Worm (Caenorhabditis elegans) whole organism, mixed stage, embryonic: ENCODE data around the gene pqn-82.

Experiments
- bed-3 ChIP-seq: fragments of 200-800 bp; sonication (Bioruptor generic); optimal IDR thresholded peaks from 3 replicates; lab custom pipeline; 2018; ENCODE audit warnings: mild to moderate bottlenecking, missing genetic modification characterization, moderate library complexity, missing compliant biosample characterization
- blmp-1 ChIP-seq: fragments of 150-350 bp; optimal IDR thresholded peaks from 2 replicates; lab custom pipeline; 2014; ENCODE audit warnings: missing biosample characterization, missing genetic modification characterization
- ceh-39 ChIP-seq: fragments of 150-350 bp; optimal IDR thresholded peaks from 2 replicates; lab custom pipeline; 2014; ENCODE audit warnings: missing biosample characterization, missing genetic modification characterization
- ceh-43 ChIP-seq: fragments of 200-800 bp; sonication (Bioruptor generic); optimal IDR thresholded peaks from 2 replicates; lab custom pipeline; 2018; ENCODE audit warnings: mild to moderate bottlenecking, missing genetic modification characterization, moderate library complexity, missing compliant biosample characterization
- ceh-83 ChIP-seq: fragments of 200-800 bp; sonication (Bioruptor generic); optimal IDR thresholded peaks from 2 replicates; lab custom pipeline; 2018; ENCODE audit warnings: mild to moderate bottlenecking, missing genetic modification characterization, missing compliant biosample characterization
- ces-1 ChIP-seq: fragments of 150-350 bp; optimal IDR thresholded peaks from 2 replicates; lab custom pipeline; 2014; ENCODE audit warnings: missing biosample characterization, missing genetic modification reagents, missing genetic modification characterization
- cnd-1 ChIP-seq: fragments of 200-800 bp; sonication (Bioruptor generic); optimal IDR thresholded peaks from 2 replicates; lab custom pipeline; 2018; ENCODE audit warnings: mild to moderate bottlenecking, missing genetic modification characterization, missing compliant biosample characterization
- elt-1 ChIP-seq: sonication (generic microtip); optimal IDR thresholded peaks from 2 replicates; lab custom pipeline; 2017; ENCODE audit warnings: missing genetic modification characterization, mild to moderate bottlenecking, missing compliant biosample characterization, antibody characterized with exemption, moderate library complexity, borderline replicate concordance; ENCODE audit not compliant: insufficient read depth
- flh-1 ChIP-seq: fragments of 200-800 bp; sonication (Bioruptor generic); optimal IDR thresholded peaks from 2 replicates; lab custom pipeline; 2018; ENCODE audit warnings: mild to moderate bottlenecking, missing genetic modification characterization, moderate library complexity, missing compliant biosample characterization
- lin-13 ChIP-seq: fragments of 150-350 bp; optimal IDR thresholded peaks from 2 replicates; lab custom pipeline; 2014; ENCODE audit warnings: missing biosample characterization, missing genetic modification characterization
- lin-32 ChIP-seq: fragments of 200-800 bp; sonication (Bioruptor generic); optimal IDR thresholded peaks from 2 replicates; lab custom pipeline; 2018; ENCODE audit warnings: mild to moderate bottlenecking, missing genetic modification characterization, missing compliant biosample characterization
- lsy-2 ChIP-seq: fragments of 150-350 bp; optimal IDR thresholded peaks from 2 replicates; lab custom pipeline; 2014; ENCODE audit warnings: missing biosample characterization, missing genetic modification characterization
- mep-1 ChIP-seq: fragments of 150-350 bp; optimal IDR thresholded peaks from 2 replicates; lab custom pipeline; 2017; ENCODE audit warnings: missing biosample characterization, missing genetic modification reagents, missing genetic modification characterization, inconsistent platforms
- mls-2 ChIP-seq: sonication (generic microtip); optimal IDR thresholded peaks from 2 replicates; lab custom pipeline; 2016; ENCODE audit warnings: mild to moderate bottlenecking, missing genetic modification characterization, moderate library complexity, missing compliant biosample characterization
- nhr-12 ChIP-seq: fragments of 150-350 bp; optimal IDR thresholded peaks from 2 replicates; lab custom pipeline; 2014; ENCODE audit warnings: missing biosample characterization, missing genetic modification characterization
- nhr-2 ChIP-seq: fragments of 150-350 bp; optimal IDR thresholded peaks from 2 replicates; lab custom pipeline; 2014; ENCODE audit warnings: missing biosample characterization, missing genetic modification characterization
- nhr-28 ChIP-seq: fragments of 150-350 bp; optimal IDR thresholded peaks from 2 replicates; lab custom pipeline; 2014; ENCODE audit warnings: missing biosample characterization, missing genetic modification characterization
- nhr-76 ChIP-seq: sonication (generic microtip); optimal IDR thresholded peaks from 2 replicates; lab custom pipeline; 2017; ENCODE audit warnings: missing biosample characterization, missing genetic modification characterization
- pha-4 ChIP-seq: fragments of 150-350 bp; optimal IDR thresholded peaks from 2 replicates; lab custom pipeline; 2018; ENCODE audit warnings: missing biosample characterization, missing genetic modification reagents, missing genetic modification characterization
- sem-2 ChIP-seq: fragments of 200-800 bp; sonication (Bioruptor generic); optimal IDR thresholded peaks from 2 replicates; lab custom pipeline; 2018; ENCODE audit warnings: mild to moderate bottlenecking, missing genetic modification characterization, missing compliant biosample characterization
- snpc-4 ChIP-seq: fragments of 150-350 bp; optimal IDR thresholded peaks from 2 replicates; lab custom pipeline; 2014; ENCODE audit warnings: missing biosample characterization, missing genetic modification characterization
- sptf-1 ChIP-seq: sonication (generic microtip); optimal IDR thresholded peaks from 2 replicates; lab custom pipeline; 2017; ENCODE audit warnings: mild to moderate bottlenecking, missing genetic modification characterization, moderate library complexity, missing compliant biosample characterization
- tbx-8 ChIP-seq: fragments of 200-800 bp; sonication (Bioruptor generic); optimal IDR thresholded peaks from 2 replicates; lab custom pipeline; 2018; ENCODE audit warnings: mild to moderate bottlenecking, missing genetic modification characterization, moderate library complexity, missing compliant biosample characterization
- unc-120 ChIP-seq: sonication (generic microtip); optimal IDR thresholded peaks from 2 replicates; lab custom pipeline; 2017; ENCODE audit warnings: missing genetic modification characterization, missing compliant biosample characterization; ENCODE audit not compliant: poor library complexity, severe bottlenecking
- unc-39 ChIP-seq: fragments of 150-350 bp; optimal IDR thresholded peaks from 2 replicates; lab custom pipeline; 2014; ENCODE audit warnings: missing biosample characterization, missing genetic modification characterization
- unc-62 ChIP-seq: fragments of 150-350 bp; optimal IDR thresholded peaks from 2 replicates; lab custom pipeline; 2014; ENCODE audit warnings: missing biosample characterization, missing genetic modification reagents, missing genetic modification characterization
- zip-8 ChIP-seq: fragments of 150-350 bp; optimal IDR thresholded peaks from 2 replicates; lab custom pipeline; 2014; ENCODE audit warnings: missing biosample characterization, missing genetic modification characterization
- ztf-11 ChIP-seq: fragments of 150-350 bp; optimal IDR thresholded peaks from 2 replicates; lab custom pipeline; 2014; ENCODE audit warnings: missing biosample characterization, missing genetic modification characterization

The pqn-82 gene

ce11 chrIII:1848747-1849146, at the start of gene pqn-82:
TSS of gene pqn-82 (plus strand) at chrIII:1849047.
- TF ChIP-seq zip-8 = no peak
- TF ChIP-seq tbx-8 (GFP tag; lab: Kevin White, UChicago) = no peak
- no peak for TF ChIP-seq mep-1 (tag; lab: Kevin White, UChicago)
- TF ChIP-seq unc-39 (tag; lab: Kevin White, UChicago) = no peak
- no peak for TF ChIP-seq ceh-39 (tag; lab: Kevin White, UChicago)
- no peak for TF ChIP-seq ceh-43 (GFP tag; lab: Kevin White, UChicago)
- no peak for TF ChIP-seq unc-120 (tag; lab: Kevin White, UChicago)
- TF ChIP-seq flh-1 (GFP tag; lab: Kevin White, UChicago) = no peak

DNA sequence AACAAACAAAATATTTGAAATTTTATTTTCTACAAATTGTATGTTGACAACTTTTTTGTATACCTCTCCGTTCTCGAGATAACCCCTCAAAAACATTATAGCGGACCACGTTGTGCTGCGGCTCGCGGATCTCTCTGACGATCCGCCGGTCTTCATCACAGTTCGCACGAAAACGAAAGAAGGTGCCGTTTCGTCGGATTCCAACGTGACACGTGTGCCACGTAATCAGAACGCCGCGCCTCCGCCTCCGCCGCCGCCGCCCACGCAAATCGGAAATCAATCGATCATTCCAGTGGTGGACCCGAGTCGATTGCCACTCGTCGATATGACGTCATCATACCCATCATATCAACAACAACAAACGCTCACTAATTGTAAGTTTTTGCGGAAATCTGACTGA, 49.4 kb upstream of the pqn-82 start:
- TF ChIP-seq lin-13 (tag; lab: Kevin White, UChicago) = no peak
- TF ChIP-seq sem-2 (GFP tag; lab: Kevin White, UChicago) = no peak
- TF ChIP-seq flh-1 (GFP tag; lab: Kevin White, UChicago) = no peak
- TF ChIP-seq zip-8 = peak; percentile 60
- no peak for TF ChIP-seq lsy-2
- TF ChIP-seq cnd-1 (tag; lab: Kevin White, UChicago) = no peak

DNA sequence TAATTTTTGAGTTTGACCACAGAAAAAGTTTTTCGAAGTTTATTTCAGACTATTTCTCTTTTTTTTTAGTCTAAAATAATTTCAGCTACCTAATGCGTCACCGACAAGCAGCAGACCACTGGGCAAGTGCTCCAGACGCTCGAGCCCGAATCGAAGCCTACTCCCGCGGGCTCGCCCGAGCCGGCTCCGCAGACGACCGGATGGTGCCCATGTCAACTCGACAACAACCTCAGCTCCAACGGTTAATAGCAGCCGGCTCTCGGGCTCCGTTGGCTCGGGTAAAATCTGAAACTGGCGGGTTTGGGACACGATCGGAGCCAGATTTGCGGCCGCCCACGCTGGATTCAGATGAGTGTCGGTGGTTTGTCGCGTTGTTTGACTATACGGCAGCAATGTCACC, 45.8 kb upstream of the pqn-82 start:
- TF ChIP-seq pha-4 (tag; lab: Kevin White, UChicago) (no peak), mep-1 (tag; lab: Kevin White, UChicago) (no peak), ceh-83 (GFP tag; lab: Kevin White, UChicago) (no peak), sem-2 (GFP tag; lab: Kevin White, UChicago) (no peak), unc-62 (GFP tag; lab: Kevin White, UChicago) (no peak), unc-120 (tag; lab: Kevin White, UChicago) (no peak)

- TF ChIP-seq sem-2 (GFP tag; lab: Kevin White, UChicago) (no peak), tbx-8 (GFP tag; lab: Kevin White, UChicago) (no peak), unc-39 (tag; lab: Kevin White, UChicago) (no peak), ces-1 (GFP tag; lab: Kevin White, UChicago) (no peak), nhr-12 (no peak), sptf-1 (peak; percentile 27), cnd-1 (tag; lab: Kevin White, UChicago) (no peak), blmp-1 (tag; lab: Kevin White, UChicago) (no peak), unc-120 (tag; lab: Kevin White, UChicago) (no peak)
Observed at ce11 chrIII:1804477-1804876, 44.4 kb upstream of the pqn-82 start.

- TF ChIP-seq ces-1 (GFP tag; lab: Kevin White, UChicago) (peak; percentile 35), ztf-11 (tag; lab: Kevin White, UChicago) (no peak)
Observed at ce11 chrIII:1805415-1806008, 43.3 kb upstream of the pqn-82 start.

DNA sequence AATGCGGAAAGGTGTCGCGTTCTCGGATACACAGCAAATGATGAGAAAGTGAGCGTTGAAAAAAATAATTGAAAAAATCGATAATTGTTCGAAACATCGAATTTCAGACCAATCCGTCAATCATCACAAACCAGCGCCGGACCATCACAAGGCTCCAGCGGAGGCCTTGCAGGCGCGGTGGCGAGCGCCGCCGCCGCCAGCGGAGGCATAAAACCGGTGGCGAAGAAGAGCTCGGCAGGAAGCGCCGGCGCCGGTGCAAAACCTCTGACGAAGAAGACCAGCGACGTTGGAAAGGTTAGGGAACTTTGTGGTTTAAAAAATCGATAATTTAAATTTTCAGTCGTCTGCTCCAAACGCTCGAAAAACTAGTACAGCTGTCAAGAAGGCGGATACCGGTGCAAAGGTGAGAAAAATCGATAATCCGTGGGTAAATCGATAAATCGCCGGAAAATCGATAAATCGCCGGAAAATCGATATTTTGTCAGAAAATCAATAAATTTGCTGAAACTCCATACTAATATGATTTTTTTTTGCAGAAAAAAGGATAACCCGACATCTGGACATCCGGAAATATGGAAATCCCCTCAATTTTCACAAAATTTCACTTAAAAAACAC, 42.6 kb upstream of the pqn-82 start:
- TF ChIP-seq ces-1 (GFP tag; lab: Kevin White, UChicago) = no peak
- TF ChIP-seq lin-32 (GFP tag; lab: Kevin White, UChicago) = no peak
- TF ChIP-seq ceh-83 (GFP tag; lab: Kevin White, UChicago) = no peak
- no peak for TF ChIP-seq tbx-8 (GFP tag; lab: Kevin White, UChicago)
- TF ChIP-seq nhr-28 (tag; lab: Kevin White, UChicago) = no peak
- TF ChIP-seq pha-4 (tag; lab: Kevin White, UChicago) = no peak
- no peak for TF ChIP-seq ztf-11 (tag; lab: Kevin White, UChicago)
- TF ChIP-seq bed-3 (GFP tag; lab: Kevin White, UChicago) = no peak
- no peak for TF ChIP-seq ceh-39 (tag; lab: Kevin White, UChicago)
- TF ChIP-seq sptf-1 = no peak
- no peak for TF ChIP-seq nhr-76 (tag; lab: Kevin White, UChicago)
- TF ChIP-seq mls-2 (tag; lab: Kevin White, UChicago) = no peak
- no peak for TF ChIP-seq unc-62 (GFP tag; lab: Kevin White, UChicago)
- TF ChIP-seq lin-13 (tag; lab: Kevin White, UChicago) = no peak
- TF ChIP-seq nhr-2 = no peak
- TF ChIP-seq snpc-4 (tag; lab: Kevin White, UChicago) = no peak
- no peak for TF ChIP-seq elt-1 (tag; lab: Kevin White, UChicago)
- TF ChIP-seq, all 35 proteins: peak for 0
